Worm (Caenorhabditis elegans) whole organism, L3 larva: ENCODE measurements around the gene srj-49.

ENCODE experiments used
- egl-27 ChIP-seq: sonication (generic microtip); optimal IDR thresholded peaks from 4 replicates; lab custom pipeline; 2017; ENCODE audit warnings: missing biosample characterization, missing genetic modification reagents, missing genetic modification characterization
- nhr-23 ChIP-seq: fragments of 150-350 bp; optimal IDR thresholded peaks from 2 replicates; lab custom pipeline; 2014; ENCODE audit warnings: missing biosample characterization, missing genetic modification reagents, missing genetic modification characterization
- nhr-77 ChIP-seq: fragments of 150-350 bp; optimal IDR thresholded peaks from 2 replicates; lab custom pipeline; 2014; ENCODE audit warnings: missing biosample characterization, missing genetic modification characterization
- sea-2 ChIP-seq: fragments of 150-350 bp; sonication (generic microtip); optimal IDR thresholded peaks from 4 replicates; lab custom pipeline; 2014; ENCODE audit warnings: missing biosample characterization, missing genetic modification reagents, missing genetic modification characterization
- tbx-2 ChIP-seq: sonication (generic microtip); optimal IDR thresholded peaks from 2 replicates; lab custom pipeline; 2016; ENCODE audit warnings: mild to moderate bottlenecking, missing genetic modification characterization, missing compliant biosample characterization
- unc-39 ChIP-seq: sonication (generic microtip); optimal IDR thresholded peaks from 4 replicates; lab custom pipeline; 2017; ENCODE audit warnings: missing biosample characterization, missing genetic modification characterization
- ztf-4 ChIP-seq: fragments of 150-350 bp; optimal IDR thresholded peaks from 2 replicates; lab custom pipeline; 2014; ENCODE audit warnings: missing biosample characterization, missing genetic modification characterization

- TF ChIP-seq sea-2 (no peak), unc-39 (no peak), nhr-77 (tag; lab: Kevin White, UChicago) (no peak), ztf-4 (tag; lab: Kevin White, UChicago) (no peak), tbx-2 (tag; lab: Kevin White, UChicago) (no peak), egl-27 (tag; lab: Kevin White, UChicago) (no peak), nhr-23 (tag; lab: Kevin White, UChicago) (no peak)
Measured at ce11 chrV:2870127-2870526, 22.0 kb upstream of the srj-49 start, which contains the start of gene srh-243.
